Worm (Caenorhabditis elegans) whole organism, young adult: ENCODE results near the gene gcy-14.

Experiments
- B0035.1 ChIP-seq: sonication (generic microtip); optimal IDR thresholded peaks from 2 replicates; lab custom pipeline; 2016; ENCODE audit warnings: missing genetic modification characterization, mild to moderate bottlenecking, missing compliant biosample characterization, missing genotype, missing genetic modification reagents
- B0261.1 ChIP-seq: sonication (generic microtip); optimal IDR thresholded peaks from 2 replicates; lab custom pipeline; 2016; ENCODE audit warnings: mild to moderate bottlenecking, missing genetic modification characterization, moderate library complexity, missing compliant biosample characterization
- C06A6.2 ChIP-seq: fragments of 200-800 bp; sonication (Bioruptor generic); conservative IDR thresholded peaks from 2 replicates; pipeline ENCODE4 v1.3.6; 2022; ENCODE audit warnings: missing genetic modification characterization, missing compliant biosample characterization
- C17E4.6 ChIP-seq: fragments of 200-800 bp; sonication (Bioruptor generic); IDR thresholded peaks from 2 replicates; pipeline ENCODE4 v1.3.6; 2022; ENCODE audit warnings: missing genetic modification reagents, missing genetic modification characterization, missing compliant biosample characterization
- F10E7.11 ChIP-seq: sonication (generic microtip); optimal IDR thresholded peaks from 2 replicates; lab custom pipeline; 2017; ENCODE audit warnings: mild to moderate bottlenecking, missing genetic modification characterization, moderate library complexity, missing compliant biosample characterization
- F52B5.7 ChIP-seq: sonication (generic microtip); optimal IDR thresholded peaks from 2 replicates; lab custom pipeline; 2016; ENCODE audit warnings: mild to moderate bottlenecking, missing genetic modification characterization, missing compliant biosample characterization
- T07F8.4 ChIP-seq: sonication (generic microtip); optimal IDR thresholded peaks from 2 replicates; lab custom pipeline; 2016; ENCODE audit warnings: mild to moderate bottlenecking, missing genetic modification characterization, moderate library complexity, missing compliant biosample characterization
- Y53F4B.3 ChIP-seq: fragments of 200-800 bp; sonication (Bioruptor generic); IDR thresholded peaks from 2 replicates; pipeline ENCODE4 v1.3.6; 2022; ENCODE audit warnings: missing genetic modification reagents, missing genetic modification characterization, missing compliant biosample characterization
- Y67H2A.10 ChIP-seq: fragments of 200-800 bp; sonication (Bioruptor generic); conservative IDR thresholded peaks from 2 replicates; pipeline ENCODE4 v1.3.6; 2022; ENCODE audit warnings: missing genetic modification reagents, missing genetic modification characterization, missing compliant biosample characterization
- aptf-2 ChIP-seq: fragments of 200-800 bp; sonication (Bioruptor generic); conservative IDR thresholded peaks from 2 replicates; pipeline ENCODE4 v1.3.6; 2022; ENCODE audit warnings: missing genetic modification reagents, missing genetic modification characterization, missing compliant biosample characterization
- aptf-3 ChIP-seq: fragments of 200-800 bp; sonication (Bioruptor generic); IDR thresholded peaks from 2 replicates; pipeline ENCODE4 v1.3.6; 2022; ENCODE audit warnings: missing genetic modification characterization, missing compliant biosample characterization
- attf-5 ChIP-seq: fragments of 200-800 bp; sonication (Bioruptor generic); optimal IDR thresholded peaks from 2 replicates; lab custom pipeline; 2018; ENCODE audit warnings: mild to moderate bottlenecking, missing genetic modification characterization, missing compliant biosample characterization
- ceh-100 ChIP-seq: fragments of 200-800 bp; sonication (Bioruptor generic); IDR thresholded peaks from 2 replicates; pipeline ENCODE4 v1.3.6; 2022; ENCODE audit warnings: missing genetic modification reagents, missing genetic modification characterization, missing compliant biosample characterization
- ceh-27 ChIP-seq: fragments of 200-800 bp; sonication (Bioruptor generic); optimal IDR thresholded peaks from 2 replicates; lab custom pipeline; 2018; ENCODE audit warnings: mild to moderate bottlenecking, missing genetic modification characterization, moderate library complexity, missing compliant biosample characterization
- ceh-40 ChIP-seq: fragments of 200-800 bp; sonication (Bioruptor generic); IDR thresholded peaks from 2 replicates; pipeline ENCODE4 v1.3.6; 2022; ENCODE audit warnings: missing genetic modification characterization, missing compliant biosample characterization
- ceh-91 ChIP-seq: fragments of 200-800 bp; sonication (Bioruptor generic); IDR thresholded peaks from 2 replicates; pipeline ENCODE4 v1.3.6; 2022; ENCODE audit warnings: missing genetic modification reagents, missing genetic modification characterization, missing compliant biosample characterization
- chd-7 ChIP-seq: sonication (generic microtip); optimal IDR thresholded peaks from 2 replicates; lab custom pipeline; 2016; ENCODE audit warnings: mild to moderate bottlenecking, missing genetic modification characterization, moderate library complexity, missing compliant biosample characterization
- dox-1 ChIP-seq: fragments of 200-800 bp; sonication (Bioruptor generic); IDR thresholded peaks from 2 replicates; pipeline ENCODE4 v1.3.6; 2022; ENCODE audit warnings: missing genetic modification reagents, missing genetic modification characterization, missing compliant biosample characterization
- dpff-1 ChIP-seq: sonication (generic microtip); optimal IDR thresholded peaks from 2 replicates; lab custom pipeline; 2017; ENCODE audit warnings: mild to moderate bottlenecking, missing genetic modification characterization, missing compliant biosample characterization
- egl-44 ChIP-seq: fragments of 200-800 bp; sonication (Bioruptor generic); IDR thresholded peaks from 2 replicates; pipeline ENCODE4 v1.3.6; 2022; ENCODE audit warnings: missing genetic modification reagents, missing genetic modification characterization, missing compliant biosample characterization
- ekl-4 ChIP-seq: fragments of 200-800 bp; sonication (Bioruptor generic); IDR thresholded peaks from 2 replicates; pipeline ENCODE4 v1.3.6; 2022; ENCODE audit warnings: missing genetic modification reagents, missing genetic modification characterization, missing compliant biosample characterization
- ets-4 ChIP-seq: fragments of 200-800 bp; sonication (Bioruptor generic); optimal IDR thresholded peaks from 2 replicates; lab custom pipeline; 2018; ENCODE audit warnings: mild to moderate bottlenecking, missing genetic modification characterization, missing compliant biosample characterization
- gei-17 ChIP-seq: fragments of 200-800 bp; sonication (Bioruptor generic); optimal IDR thresholded peaks from 2 replicates; lab custom pipeline; 2018; ENCODE audit warnings: mild to moderate bottlenecking, missing genetic modification characterization, missing compliant biosample characterization
- him-1 ChIP-seq: sonication (generic microtip); optimal IDR thresholded peaks from 2 replicates; lab custom pipeline; 2016; ENCODE audit warnings: missing genotype, missing genetic modification reagents, missing genetic modification characterization, missing compliant biosample characterization
- hlh-12 ChIP-seq: sonication (generic microtip); optimal IDR thresholded peaks from 2 replicates; lab custom pipeline; 2016; ENCODE audit warnings: missing genetic modification characterization, missing compliant biosample characterization
- hsf-1 ChIP-seq: fragments of 200-800 bp; sonication (Bioruptor generic); IDR thresholded peaks from 2 replicates; pipeline ENCODE4 v1.3.6; 2022; ENCODE audit warnings: missing genetic modification reagents, missing genetic modification characterization, missing compliant biosample characterization
- lag-1 ChIP-seq: fragments of 200-800 bp; sonication (Bioruptor generic); IDR thresholded peaks from 2 replicates; pipeline ENCODE4 v1.3.6; 2022; ENCODE audit warnings: missing genetic modification reagents, missing genetic modification characterization, missing compliant biosample characterization
- lin-54 ChIP-seq: fragments of 200-800 bp; sonication (Bioruptor generic); optimal IDR thresholded peaks from 2 replicates; lab custom pipeline; 2018; ENCODE audit warnings: mild to moderate bottlenecking, missing genetic modification characterization, missing compliant biosample characterization
- lir-1 ChIP-seq: fragments of 200-800 bp; sonication (Bioruptor generic); conservative IDR thresholded peaks from 2 replicates; pipeline ENCODE4 v1.3.6; 2022; ENCODE audit warnings: missing genetic modification reagents, missing genetic modification characterization, missing compliant biosample characterization
- lsy-27 ChIP-seq: sonication (generic microtip); optimal IDR thresholded peaks from 2 replicates; lab custom pipeline; 2017; ENCODE audit warnings: missing genetic modification characterization, mild to moderate bottlenecking, missing compliant biosample characterization, antibody characterized with exemption, missing genotype, borderline replicate concordance; ENCODE audit not compliant: insufficient read depth
- madf-6 ChIP-seq: fragments of 200-800 bp; sonication (Bioruptor generic); IDR thresholded peaks from 2 replicates; pipeline ENCODE4 v1.3.6; 2022; ENCODE audit warnings: missing genetic modification reagents, missing genetic modification characterization, missing compliant biosample characterization
- nfya-2 ChIP-seq: fragments of 200-800 bp; sonication (Bioruptor generic); IDR thresholded peaks from 2 replicates; pipeline ENCODE4 v1.3.6; 2022; ENCODE audit warnings: missing genetic modification reagents, missing genetic modification characterization, missing compliant biosample characterization
- nhr-80 ChIP-seq: sonication (generic microtip); optimal IDR thresholded peaks from 2 replicates; lab custom pipeline; 2016; ENCODE audit warnings: missing genetic modification characterization, missing compliant biosample characterization
- pha-4 ChIP-seq: fragments of 150-350 bp; sonication (generic microtip); optimal IDR thresholded peaks from 2 replicates; lab custom pipeline; 2014; ENCODE audit warnings: missing biosample characterization, missing genetic modification reagents, missing genetic modification characterization
- rec-8 ChIP-seq, 2 experiments: sonication (generic microtip); optimal IDR thresholded peaks; 2 replicates each; lab custom pipeline; 2016; ENCODE audit warnings: mild to moderate bottlenecking in 2 of 2, missing genetic modification characterization in 2 of 2, missing genetic modification reagents in 2 of 2, missing genotype in 2 of 2, missing biosample characterization in 1 of 2, missing compliant biosample characterization in 1 of 2, moderate library complexity in 1 of 2
- repo-1 ChIP-seq: sonication (generic microtip); optimal IDR thresholded peaks from 2 replicates; lab custom pipeline; 2017; ENCODE audit warnings: mild to moderate bottlenecking, missing genetic modification characterization, missing compliant biosample characterization
- rpc-1 ChIP-seq, 2 experiments: fragments of 150-350 bp in 1 of 2; sonication (generic microtip) in 1 of 2; optimal IDR thresholded peaks; 2 replicates each; lab custom pipeline; 2014 to 2018; ENCODE audit warnings: missing biosample characterization in 1 of 2, missing genetic modification characterization in 1 of 2, missing genetic modification reagents in 1 of 2, missing genotype in 1 of 2
- sdz-38 ChIP-seq: sonication (generic microtip); optimal IDR thresholded peaks from 2 replicates; lab custom pipeline; 2016; ENCODE audit warnings: missing genotype, missing genetic modification characterization, missing compliant biosample characterization
- snpc-1.1 ChIP-seq: sonication (generic microtip); optimal IDR thresholded peaks from 2 replicates; lab custom pipeline; 2017; ENCODE audit warnings: missing genetic modification characterization, mild to moderate bottlenecking, missing compliant biosample characterization, antibody characterized with exemption, moderate library complexity, missing genotype, missing genetic modification reagents; ENCODE audit not compliant: insufficient read depth
- snpc-4 ChIP-seq, 5 experiments: fragments of 150-350 bp in 1 of 5; sonication (generic microtip) in 4 of 5; optimal IDR thresholded peaks; 2 replicates each; lab custom pipeline; 2014 to 2018; ENCODE audit warnings: missing genetic modification characterization in 5 of 5, missing biosample characterization in 3 of 5, antibody characterized with exemption in 2 of 5, mild to moderate bottlenecking in 2 of 5, missing compliant biosample characterization in 2 of 5, missing genotype in 2 of 5, moderate library complexity in 2 of 5, missing genetic modification reagents in 1 of 5
- somi-1 ChIP-seq: fragments of 200-800 bp; sonication (Bioruptor generic); optimal IDR thresholded peaks from 2 replicates; lab custom pipeline; 2018; ENCODE audit warnings: mild to moderate bottlenecking, missing genetic modification characterization, missing compliant biosample characterization
- tbx-9 ChIP-seq: sonication (generic microtip); optimal IDR thresholded peaks from 2 replicates; lab custom pipeline; 2016; ENCODE audit warnings: borderline replicate concordance, missing genetic modification characterization, inconsistent platforms, missing compliant biosample characterization
- unc-130 ChIP-seq: sonication (generic microtip); optimal IDR thresholded peaks from 2 replicates; lab custom pipeline; 2016; ENCODE audit warnings: missing genetic modification reagents, missing genetic modification characterization, missing compliant biosample characterization
- xnd-1 ChIP-seq: sonication (generic microtip); optimal IDR thresholded peaks from 2 replicates; lab custom pipeline; 2016; ENCODE audit warnings: missing genotype, missing genetic modification reagents, missing genetic modification characterization, missing compliant biosample characterization
- ztf-18 ChIP-seq: sonication (generic microtip); optimal IDR thresholded peaks from 2 replicates; lab custom pipeline; 2016; ENCODE audit warnings: missing genotype, mild to moderate bottlenecking, missing genetic modification characterization, missing compliant biosample characterization
- ztf-26 ChIP-seq: sonication (generic microtip); optimal IDR thresholded peaks from 2 replicates; lab custom pipeline; 2017; ENCODE audit warnings: missing genetic modification characterization, missing compliant biosample characterization
- ztf-28 ChIP-seq: fragments of 200-800 bp; sonication (Bioruptor generic); IDR thresholded peaks from 2 replicates; pipeline ENCODE4 v1.3.6; 2022; ENCODE audit warnings: missing genetic modification reagents, missing genetic modification characterization, missing compliant biosample characterization
- ztf-3 ChIP-seq: fragments of 200-800 bp; sonication (Bioruptor generic); optimal IDR thresholded peaks from 2 replicates; lab custom pipeline; 2018; ENCODE audit warnings: mild to moderate bottlenecking, missing genetic modification characterization, missing compliant biosample characterization

gcy-14 gene

ce11 chrV:14832789-14833187 is 35.3 kb downstream of the gcy-14 start:
- TF ChIP-seq Y53F4B.3 (GFP tag; lab: Robert Waterston, UW) (no peak), chd-7 (no peak), F52B5.7 (tag; lab: Kevin White, UChicago) (no peak), dpff-1 (tag; lab: Kevin White, UChicago) (no peak), rec-8 (tag; optimal IDR thresholded peaks at IDR 0.05; lab: Kevin White, UChicago) (no peak), egl-44 (no peak), him-1 (no peak), hsf-1 (GFP tag; lab: Robert Waterston, UW) (no peak), gei-17 (GFP tag; lab: Kevin White, UChicago) (no peak), B0261.1 (tag; lab: Kevin White, UChicago) (no peak), lir-1 (GFP tag; lab: Robert Waterston, UW) (no peak), somi-1 (GFP tag; lab: Kevin White, UChicago) (no peak), ztf-28 (GFP tag; lab: Robert Waterston, UW) (no peak), nhr-80 (tag; lab: Kevin White, UChicago) (no peak), Y67H2A.10 (GFP tag; lab: Robert Waterston, UW) (no peak), nfya-2 (GFP tag; lab: Robert Waterston, UW) (no peak), F10E7.11 (tag; lab: Kevin White, UChicago) (no peak), tbx-9 (tag; lab: Kevin White, UChicago) (no peak), lag-1 (GFP tag; lab: Robert Waterston, UW) (no peak), ceh-91 (GFP tag; lab: Robert Waterston, UW) (0 out of 2 replicates have a peak, but pooled peaks have one; percentile 22), ztf-18 (tag; lab: Kevin White, UChicago) (no peak), T07F8.4 (no peak), madf-6 (GFP tag; lab: Robert Waterston, UW) (peak; percentile 72; the same call in 1 of the 2 replicates), snpc-4 (GFP tag; optimal IDR thresholded peaks at IDR 0.05; lab: Kevin White, UChicago) (no peak), snpc-4 (tag; optimal IDR thresholded peaks at IDR 0.05; lab: Kevin White, UChicago) (peak in 2 of 4 experiments; percentile 26 to 29), B0035.1 (tag; lab: Kevin White, UChicago) (no peak), snpc-1.1 (tag; lab: Kevin White, UChicago) (no peak), ekl-4 (GFP tag; lab: Robert Waterston, UW) (no peak), sdz-38 (tag; lab: Kevin White, UChicago) (no peak), pha-4 (tag; lab: Kevin White, UChicago) (no peak), ceh-27 (no peak), repo-1 (tag; lab: Kevin White, UChicago) (no peak), ztf-3 (no peak), hlh-12 (tag; lab: Kevin White, UChicago) (no peak), lin-54 (GFP tag; lab: Kevin White, UChicago) (peak; percentile 34), aptf-2 (GFP tag; lab: Robert Waterston, UW) (no peak), rpc-1 (optimal IDR thresholded peaks at IDR 0.05; lab: Kevin White, UChicago) (no peak), rpc-1 (tag; optimal IDR thresholded peaks at IDR 0.05; lab: Kevin White, UChicago) (no peak), attf-5 (GFP tag; lab: Kevin White, UChicago) (no peak), unc-130 (peak; percentile 55), ceh-100 (GFP tag; lab: Robert Waterston, UW) (no peak), ets-4 (GFP tag; lab: Kevin White, UChicago) (no peak), C06A6.2 (GFP tag; lab: Robert Waterston, UW) (no peak), ceh-40 (no peak), aptf-3 (GFP tag; lab: Robert Waterston, UW) (no peak), lsy-27 (tag; lab: Kevin White, UChicago) (no peak), ztf-26 (tag; lab: Kevin White, UChicago) (no peak), C17E4.6 (GFP tag; lab: Robert Waterston, UW) (no peak), xnd-1 (tag; lab: Kevin White, UChicago) (peak; percentile 37), dox-1 (GFP tag; lab: Robert Waterston, UW) (peak; percentile 31; the same call in 1 of the 2 replicates)
